Fruit fly (Drosophila melanogaster) whole organism, wandering third instar larva: ENCODE measurements around the gene Septin2.
A peak's percentile ranks its signal among the peaks of the same experiment; 100 is the strongest.

Experiments used
- Abd-B ChIP-seq: fragments of >200 bp; optimal IDR thresholded peaks from 2 replicates; lab custom pipeline; 2017; ENCODE audit warnings: missing biosample characterization, missing genetic modification characterization
- CG32264 ChIP-seq: fragments of 200-800 bp; sonication (Bioruptor generic); optimal IDR thresholded peaks from 2 replicates; lab custom pipeline; 2016; ENCODE audit warnings: missing biosample characterization, missing genetic modification characterization
- CG9705 ChIP-seq: fragments of 200-800 bp; sonication (Bioruptor generic); optimal IDR thresholded peaks from 2 replicates; lab custom pipeline; 2018; ENCODE audit warnings: missing biosample characterization, mild to moderate bottlenecking, missing genetic modification characterization
- Dfd ChIP-seq: fragments of >200 bp; optimal IDR thresholded peaks from 2 replicates; lab custom pipeline; 2017; ENCODE audit warnings: missing biosample characterization, missing genetic modification characterization
- HLH106 ChIP-seq: fragments of 200-800 bp; optimal IDR thresholded peaks from 3 replicates; lab custom pipeline; 2019; ENCODE audit warnings: missing biosample characterization, mild to moderate bottlenecking, missing genetic modification characterization, moderate library complexity
- Hnf4 ChIP-seq: fragments of 200-800 bp; sonication (Bioruptor generic); optimal IDR thresholded peaks from 2 replicates; lab custom pipeline; 2016; ENCODE audit warnings: missing biosample characterization, mild to moderate bottlenecking, missing genetic modification characterization
- Hr78 ChIP-seq: fragments of >200 bp; optimal IDR thresholded peaks from 2 replicates; lab custom pipeline; 2017; ENCODE audit warnings: missing biosample characterization, missing genetic modification characterization
- Hr83 ChIP-seq: fragments of 200-300 bp; sonication (Bioruptor generic); optimal IDR thresholded peaks from 2 replicates; lab custom pipeline; 2016; ENCODE audit warnings: missing biosample characterization, mild to moderate bottlenecking, missing genetic modification characterization, moderate library complexity; ENCODE audit not compliant: poor library complexity, severe bottlenecking
- Jra ChIP-seq: sonication (Bioruptor generic); optimal IDR thresholded peaks from 2 replicates; lab custom pipeline; 2016; ENCODE audit warnings: missing biosample characterization, missing genetic modification characterization
- Myc ChIP-seq: fragments of >200 bp; optimal IDR thresholded peaks from 2 replicates; lab custom pipeline; 2017
- N ChIP-seq: fragments of >200 bp; optimal IDR thresholded peaks from 2 replicates; lab custom pipeline; 2018; ENCODE audit warnings: missing biosample characterization, missing external identifiers, missing genetic modification characterization
- OdsH ChIP-seq: fragments of 200-800 bp; sonication (Bioruptor generic); optimal IDR thresholded peaks from 2 replicates; lab custom pipeline; 2016; ENCODE audit warnings: missing biosample characterization, mild to moderate bottlenecking, missing genetic modification characterization
- Rel ChIP-seq, 2 experiments: fragments of 200-800 bp; sonication (Bioruptor generic) in 1 of 2; optimal IDR thresholded peaks; 2 replicates in 1 of 2; 3 replicates in 1 of 2; lab custom pipeline; 2016 to 2019; ENCODE audit warnings: mild to moderate bottlenecking in 2 of 2, missing biosample characterization in 2 of 2, missing genetic modification characterization in 2 of 2, moderate library complexity in 1 of 2
- Sp1 ChIP-seq: fragments of 200-800 bp; sonication (Bioruptor generic); optimal IDR thresholded peaks from 3 replicates; lab custom pipeline; 2019; ENCODE audit warnings: missing biosample characterization, mild to moderate bottlenecking, missing genetic modification characterization, moderate library complexity
- Vsx2 ChIP-seq: fragments of 200-300, 225-300 bp; sonication (Bioruptor generic); optimal IDR thresholded peaks from 2 replicates; lab custom pipeline; 2018; ENCODE audit warnings: missing biosample characterization, missing genetic modification characterization; ENCODE audit not compliant: partially characterized antibody
- br ChIP-seq: fragments of 200-800 bp; sonication (Bioruptor generic); optimal IDR thresholded peaks from 2 replicates; lab custom pipeline; 2016; ENCODE audit warnings: missing biosample characterization, missing genetic modification characterization
- brk ChIP-seq: fragments of 200-800 bp; sonication (Bioruptor generic); optimal IDR thresholded peaks from 2 replicates; lab custom pipeline; 2016; ENCODE audit warnings: missing biosample characterization, mild to moderate bottlenecking, missing genetic modification characterization
- dl ChIP-seq, 2 experiments: fragments of 175-275, 200-275 bp in 1 of 2; fragments of 200-275 bp in 1 of 2; sonication (Bioruptor generic); optimal IDR thresholded peaks; lab custom pipeline; 2018; ENCODE audit warnings: mild to moderate bottlenecking in 2 of 2, missing biosample characterization in 2 of 2, missing genetic modification characterization in 2 of 2, moderate library complexity in 2 of 2; ENCODE audit not compliant: partially characterized antibody in 2 of 2, insufficient read depth in 1 of 2
- dsf ChIP-seq: sonication (Bioruptor generic); optimal IDR thresholded peaks from 2 replicates; lab custom pipeline; 2016; ENCODE audit warnings: missing biosample characterization, missing genetic modification characterization, borderline replicate concordance
- ey ChIP-seq: fragments of 200-800 bp; sonication (Bioruptor generic); optimal IDR thresholded peaks from 2 replicates; lab custom pipeline; 2016; ENCODE audit warnings: missing biosample characterization, missing genetic modification characterization
- foxo ChIP-seq, 2 experiments: fragments of 200-800 bp; sonication (Bioruptor generic); optimal IDR thresholded peaks; 2 replicates in 1 of 2; 3 replicates in 1 of 2; lab custom pipeline; 2016 to 2017; ENCODE audit warnings: missing biosample characterization in 2 of 2, missing genetic modification characterization in 2 of 2
- h ChIP-seq: fragments of 200-800 bp; sonication (Bioruptor generic); optimal IDR thresholded peaks from 3 replicates; lab custom pipeline; 2016; ENCODE audit warnings: missing biosample characterization, mild to moderate bottlenecking, missing genetic modification characterization
- jim ChIP-seq: fragments of 175-275, 200-325 bp; sonication (Bioruptor generic); optimal IDR thresholded peaks from 2 replicates; lab custom pipeline; 2016; ENCODE audit warnings: missing biosample characterization, mild to moderate bottlenecking, missing genetic modification characterization
- lola ChIP-seq: fragments of >200 bp; optimal IDR thresholded peaks from 2 replicates; lab custom pipeline; 2017; ENCODE audit warnings: missing biosample characterization, missing genetic modification characterization
- psq ChIP-seq: fragments of 200-800 bp; sonication (Bioruptor generic); optimal IDR thresholded peaks from 3 replicates; lab custom pipeline; 2017; ENCODE audit warnings: missing biosample characterization, mild to moderate bottlenecking, missing genetic modification characterization, moderate library complexity
- rgr ChIP-seq: fragments of 200-800 bp; sonication (Bioruptor generic); optimal IDR thresholded peaks from 3 replicates; lab custom pipeline; 2016; ENCODE audit warnings: missing biosample characterization, mild to moderate bottlenecking, missing genetic modification characterization
- sv ChIP-seq: fragments of 200-800 bp; sonication (Bioruptor generic); optimal IDR thresholded peaks from 3 replicates; lab custom pipeline; 2016; ENCODE audit warnings: missing biosample characterization, missing genetic modification characterization
- tai ChIP-seq: sonication (Bioruptor generic); optimal IDR thresholded peaks from 2 replicates; lab custom pipeline; 2016; ENCODE audit warnings: missing biosample characterization, missing genetic modification characterization
- usp ChIP-seq: fragments of >200 bp; optimal IDR thresholded peaks from 2 replicates; lab custom pipeline; 2017; ENCODE audit warnings: missing biosample characterization, missing genetic modification characterization
- woc ChIP-seq: sonication (Bioruptor generic); optimal IDR thresholded peaks from 2 replicates; lab custom pipeline; 2016; ENCODE audit warnings: missing biosample characterization, mild to moderate bottlenecking, missing genetic modification characterization

Gene Septin2

DNA sequence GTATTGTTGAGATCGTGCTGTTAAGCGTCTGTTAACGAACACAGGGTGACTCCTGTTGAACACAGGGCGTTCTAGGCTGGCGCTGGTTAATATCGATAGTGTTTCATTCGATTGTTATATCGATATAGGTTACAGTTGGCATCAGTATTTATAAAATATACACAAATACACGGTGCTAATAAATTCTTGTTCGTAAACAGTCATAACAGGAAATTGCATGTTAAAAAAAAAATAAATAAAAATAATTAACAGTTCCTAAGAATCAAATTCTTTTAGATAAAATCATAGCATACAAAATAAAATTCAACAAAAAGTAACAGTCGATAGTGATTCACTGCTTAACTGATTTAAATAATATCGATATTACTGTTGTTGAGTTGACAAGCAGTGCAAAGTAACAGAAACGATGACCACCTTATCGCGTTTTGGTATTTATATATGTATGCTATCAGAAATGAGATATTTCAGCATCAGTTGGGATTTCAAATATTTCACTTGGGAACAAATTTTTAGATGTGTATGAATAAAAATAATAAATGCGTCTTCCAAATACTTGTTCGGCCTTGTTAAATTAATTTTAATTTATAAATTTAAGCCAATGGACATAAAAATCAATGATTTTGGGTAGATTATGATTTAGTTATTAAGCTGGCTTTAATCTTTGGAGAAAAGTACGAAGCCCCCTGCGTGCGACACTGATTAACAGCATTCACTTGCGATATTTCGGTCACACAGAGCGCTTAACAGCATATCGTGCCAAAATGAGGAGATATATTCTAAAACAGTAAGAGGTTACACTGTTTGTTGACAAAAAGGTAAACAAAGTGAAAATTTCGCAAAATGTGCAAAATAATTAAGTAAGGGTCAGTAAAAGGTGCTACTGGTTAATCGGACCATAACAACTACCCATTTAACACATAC, 46.8 kb upstream of the Septin2 start, which contains the start of the genes Pi3K92E and Lrrk:
Gene Pi3K92E, minus strand, starts transcription at position 59 of the 921 bp plus-strand sequence.
Gene Lrrk, plus strand, starts transcription at position 807 of the 921 bp plus-strand sequence.
- TF ChIP-seq h (peak; percentile 12), Hr83 (GFP tag; lab: Kevin White, UChicago) (peak; percentile 11), HLH106 (tag; lab: Kevin White, UChicago) (peak; percentile 36), CG9705 (GFP tag; lab: Kevin White, UChicago) (peak; percentile 18), brk (no peak)

DNA sequence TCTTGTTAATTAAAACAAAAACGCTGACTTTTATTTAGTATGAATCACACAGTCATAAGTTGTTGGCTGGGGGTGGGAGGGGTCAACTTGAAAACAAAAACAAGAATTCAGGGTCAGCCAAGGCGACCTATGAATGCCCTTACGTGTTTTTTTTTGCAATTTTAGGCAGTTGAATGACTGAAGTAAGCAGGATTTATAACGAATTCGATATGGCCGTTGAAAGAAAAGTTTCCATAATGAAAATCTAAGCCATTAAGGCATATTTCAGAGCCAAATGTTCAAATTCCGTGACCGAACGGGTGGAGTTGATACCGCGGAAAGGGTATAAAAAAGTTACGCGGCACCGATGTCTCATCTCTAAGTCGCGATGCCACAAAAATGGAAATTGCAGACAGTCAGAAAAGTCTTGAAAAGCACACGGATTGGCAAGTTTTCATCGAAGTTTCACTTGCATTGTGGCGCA, 45.9 kb upstream of the Septin2 start:
- TF ChIP-seq psq (GFP tag; lab: Kevin White, UChicago) (peak; percentile 62), CG9705 (GFP tag; lab: Kevin White, UChicago) (peak; percentile 37), sv (GFP tag; lab: Kevin White, UChicago) (peak; percentile 19), lola (no peak), ey (peak; percentile 76), br (GFP tag; lab: Kevin White, UChicago) (peak; percentile 86), Dfd (GFP tag; lab: Kevin White, UChicago) (no peak), OdsH (GFP tag; lab: Kevin White, UChicago) (peak; percentile 79), CG32264 (peak; percentile 41), woc (GFP tag; lab: Kevin White, UChicago) (peak; percentile 97), Jra (peak; percentile 69)

DNA sequence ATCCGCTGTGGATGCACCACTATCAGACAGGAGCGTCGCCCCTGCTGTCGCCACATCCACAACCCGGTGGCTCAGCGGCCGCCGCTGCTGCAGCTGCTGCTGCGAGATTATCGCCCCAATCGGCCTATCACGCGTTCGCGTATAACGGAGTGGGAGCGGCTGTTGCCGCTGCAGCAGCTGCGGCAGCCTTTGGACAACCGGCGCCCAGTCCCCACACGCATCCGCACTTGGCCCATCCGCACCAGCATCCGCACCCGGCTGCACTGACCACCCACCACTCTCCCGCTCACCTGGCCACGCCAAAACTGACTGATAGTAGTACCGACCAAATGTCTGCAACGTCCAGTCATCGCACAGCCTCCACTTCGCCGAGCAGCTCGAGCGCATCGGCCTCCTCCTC, 38.0 kb upstream of the Septin2 start:
- no peak for TF ChIP-seq sv (GFP tag; lab: Kevin White, UChicago)
- no peak for TF ChIP-seq Hr83 (GFP tag; lab: Kevin White, UChicago)
- TF ChIP-seq Sp1 (GFP tag; lab: Kevin White, UChicago) = no peak
- no peak for TF ChIP-seq ey
- no peak for TF ChIP-seq h
- TF ChIP-seq Dfd (GFP tag; lab: Kevin White, UChicago) = no peak
- no peak for TF ChIP-seq N
- TF ChIP-seq tai = no peak
- TF ChIP-seq dsf (GFP tag; lab: Kevin White, UChicago) = no peak
- TF ChIP-seq foxo (GFP tag; optimal IDR thresholded peaks at IDR 0.05; lab: Kevin White, UChicago) = no peak
- no peak for TF ChIP-seq Myc
- TF ChIP-seq CG9705 (GFP tag; lab: Kevin White, UChicago) = no peak
- TF ChIP-seq Rel (GFP tag; optimal IDR thresholded peaks at IDR 0.05; lab: Kevin White, UChicago) = no peak
- no peak for TF ChIP-seq Rel (tag; optimal IDR thresholded peaks at IDR 0.05; lab: Kevin White, UChicago)
- TF ChIP-seq Vsx2 (GFP tag; lab: Kevin White, UChicago) = no peak
- TF ChIP-seq rgr = no peak

DNA sequence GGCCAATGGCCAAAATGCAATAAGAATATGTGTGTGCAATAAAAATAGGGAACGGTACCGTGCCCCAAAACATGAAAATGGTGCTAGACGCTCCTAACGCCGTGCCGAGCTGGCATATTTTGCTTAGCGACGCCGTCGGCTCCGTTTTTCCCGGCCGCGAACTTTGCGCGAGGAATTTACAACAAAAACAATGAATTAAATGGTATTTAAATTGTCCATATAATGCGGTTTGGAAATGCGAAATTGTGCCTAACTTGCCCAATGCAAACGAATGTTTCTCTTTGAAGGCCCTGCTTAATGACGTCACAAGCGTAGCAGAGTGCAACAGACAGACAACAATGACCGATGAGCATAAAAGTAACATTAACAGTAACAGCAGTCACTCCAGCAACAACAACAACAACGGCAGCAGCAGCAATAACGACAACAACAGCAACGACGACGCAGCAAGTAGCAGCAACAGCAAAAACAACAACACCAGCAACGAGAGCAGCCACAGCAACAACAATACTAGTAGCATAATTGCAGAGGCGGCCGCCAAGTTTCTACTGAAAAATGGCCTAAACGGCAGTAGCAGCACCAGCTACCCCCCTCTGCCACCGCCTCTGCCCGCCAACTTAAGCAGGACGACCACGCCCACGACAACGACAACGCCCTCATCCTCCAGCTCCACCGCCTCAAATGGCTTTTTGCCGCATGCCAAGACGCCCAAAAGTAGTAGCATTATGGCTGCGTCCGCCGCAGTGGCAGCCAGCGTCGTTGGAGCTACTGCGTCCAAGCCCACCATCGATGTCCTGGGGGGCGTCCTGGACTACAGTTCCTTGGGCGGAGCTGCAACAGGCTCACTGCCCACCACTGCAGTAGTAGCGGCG, 34.4 kb upstream of the Septin2 start:
- TF ChIP-seq brk = no peak
- TF ChIP-seq Jra = no peak
- TF ChIP-seq usp (GFP tag; lab: Kevin White, UChicago) = no peak
- TF ChIP-seq psq (GFP tag; lab: Kevin White, UChicago) = peak; percentile 9
- no peak for TF ChIP-seq HLH106 (tag; lab: Kevin White, UChicago)

DNA sequence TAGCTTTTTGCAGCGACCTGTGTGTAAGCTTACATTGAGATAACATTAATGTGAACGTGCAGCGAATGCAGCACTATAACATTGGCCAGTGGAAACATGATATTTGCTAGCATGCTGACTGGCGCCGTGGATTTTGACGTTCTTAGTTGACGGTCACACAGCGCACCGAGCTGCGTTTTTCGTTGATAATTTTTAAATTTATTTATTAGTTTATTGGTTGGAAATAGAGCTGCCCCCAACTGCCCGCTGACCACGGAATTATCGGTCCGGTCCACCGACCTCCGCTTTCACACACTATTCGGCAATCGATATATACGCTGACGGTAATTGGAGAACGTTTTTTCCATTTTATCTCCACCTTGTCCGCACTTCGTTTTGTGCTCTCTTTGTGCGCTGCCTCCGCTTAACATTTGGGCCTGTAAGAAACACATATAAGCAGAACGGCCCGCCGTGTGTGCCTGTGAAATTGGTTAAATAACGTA, 33.7 kb upstream of the Septin2 start, which contains the start of gene H:
Gene H, plus strand, starts transcription at position 134 of the 482 bp plus-strand sequence.
- TF ChIP-seq dl (GFP tag; optimal IDR thresholded peaks at IDR 0.05; lab: Kevin White, UChicago; ENCODE audit: insufficient read depth in 1 of 2, partially characterized antibody in 2 of 2) (no peak), sv (GFP tag; lab: Kevin White, UChicago) (no peak), Hr78 (peak; percentile 60), OdsH (GFP tag; lab: Kevin White, UChicago) (no peak), jim (GFP tag; lab: Kevin White, UChicago) (no peak), h (no peak), Abd-B (peak; percentile 49), psq (GFP tag; lab: Kevin White, UChicago) (peak; percentile 77), N (peak; percentile 94), Hnf4 (GFP tag; lab: Kevin White, UChicago) (no peak)
- TF ChIP-seq, all 38 proteins: peak for 4
